Worm (Caenorhabditis elegans): ENCODE data around the gene nmur-2.

The nmur-2 gene

DNA sequence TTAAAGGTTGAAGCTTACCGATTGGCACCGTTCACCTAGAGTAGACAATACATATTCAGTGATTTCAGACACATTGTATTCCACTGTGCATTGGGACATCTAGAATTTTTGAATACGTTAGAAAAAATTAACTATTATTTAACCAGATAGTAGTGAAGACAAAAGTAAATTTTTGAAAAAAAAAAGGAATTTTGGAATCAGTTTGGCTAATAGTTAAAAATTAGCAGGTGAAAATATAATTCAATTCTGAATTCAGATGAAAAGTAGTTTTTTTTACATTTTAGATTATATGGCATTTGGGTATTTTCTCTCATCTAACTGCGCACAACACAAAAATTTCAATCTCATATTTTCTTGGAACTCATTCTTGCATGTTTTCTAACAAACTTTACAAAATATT, at the start of gene nmur-2:
Gene nmur-2 (minus strand): TSS at position 101 of the 400 bp plus-strand sequence.
- TF ChIP-seq cey-2 (tag; optimal IDR thresholded peaks at IDR 0.05; ENCODE audit: borderline replicate concordance, insufficient read depth) (no peak), nhr-10 (tag; optimal IDR thresholded peaks at IDR 0.05) (no peak), hlh-11 (tag; optimal IDR thresholded peaks at IDR 0.05) (no peak), F26F4.8 (GFP tag; conservative IDR thresholded peaks at IDR 0.05) (no peak), daf-8 (GFP tag; IDR thresholded peaks at IDR 0.05) (no peak), lsy-2 (tag; optimal IDR thresholded peaks at IDR 0.05) (no peak), R02D3.7 (tag; optimal IDR thresholded peaks at IDR 0.05) (no peak), arid-1 (GFP tag; conservative IDR thresholded peaks at IDR 0.05) (no peak), nhr-102 (tag; optimal IDR thresholded peaks at IDR 0.05) (no peak), nhr-6 (tag; optimal IDR thresholded peaks at IDR 0.05) (no peak), snpc-1.2 (GFP tag; IDR thresholded peaks at IDR 0.05) (no peak), Y75B8A.6 (GFP tag; IDR thresholded peaks at IDR 0.05) (no peak), lin-39 (tag; optimal IDR thresholded peaks at IDR 0.05) (no peak), D1046.2 (GFP tag; IDR thresholded peaks at IDR 0.05) (no peak), gei-8 (GFP tag; optimal IDR thresholded peaks at IDR 0.05) (no peak), Y48G9A.11 (GFP tag; IDR thresholded peaks at IDR 0.05) (no peak), ZK546.5 (tag; optimal IDR thresholded peaks at IDR 0.05) (no peak), nhr-111 (GFP tag; optimal IDR thresholded peaks at IDR 0.05) (no peak)

DNA sequence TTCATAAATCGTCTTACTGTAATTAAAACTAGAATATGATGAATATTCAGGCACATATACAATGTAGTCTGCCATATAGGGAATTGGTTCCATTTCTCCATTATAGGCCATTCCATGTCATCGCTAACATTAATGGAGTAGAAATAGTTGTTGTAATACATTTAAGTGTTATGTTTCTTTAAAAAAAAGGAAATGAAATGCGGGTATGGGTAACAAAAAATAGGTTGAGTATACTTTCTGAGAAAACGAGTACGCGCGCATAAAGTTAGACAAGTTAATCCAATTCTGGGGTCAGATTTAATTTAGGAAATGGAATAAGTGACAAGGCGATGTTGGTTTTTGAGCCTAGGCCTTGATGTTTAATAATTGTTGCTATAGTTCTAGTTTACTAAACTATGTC, 48.9 kb upstream of the nmur-2 start, which contains the start of gene T01D1.7:
Gene T01D1.7 (minus strand): TSS at position 101 of the 400 bp plus-strand sequence.
- TF ChIP-seq unc-62 (GFP tag; optimal IDR thresholded peaks at IDR 0.05 in 1 of 2) (peak in 1 of 2 experiments; percentile 46), unc-62 (tag; optimal IDR thresholded peaks at IDR 0.05) (no peak), ceh-62 (tag; optimal IDR thresholded peaks at IDR 0.05) (no peak)

DNA sequence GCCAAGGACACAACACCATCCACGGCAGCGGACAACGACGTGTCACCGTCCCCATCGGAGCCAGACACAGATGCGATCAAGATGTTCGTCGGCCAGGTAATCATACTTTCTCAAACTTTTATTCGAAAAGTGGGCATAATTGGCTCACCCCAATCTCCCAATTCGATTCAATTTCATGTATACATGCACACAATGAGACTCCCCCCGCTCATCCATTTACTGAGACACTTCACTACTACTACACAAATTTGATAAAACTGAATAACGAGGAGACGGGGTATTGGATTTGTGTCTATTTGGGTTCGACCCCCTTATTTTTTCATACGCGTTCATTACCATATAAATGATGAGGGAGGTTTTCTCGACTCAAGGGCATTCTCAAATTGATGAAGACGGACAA, 38.4 kb upstream of the nmur-2 start:
- TF ChIP-seq mes-2 (tag; optimal IDR thresholded peaks at IDR 0.05; ENCODE audit: poor library complexity, severe bottlenecking) (peak; percentile 15), nhr-111 (GFP tag; optimal IDR thresholded peaks at IDR 0.05) (no peak)

DNA sequence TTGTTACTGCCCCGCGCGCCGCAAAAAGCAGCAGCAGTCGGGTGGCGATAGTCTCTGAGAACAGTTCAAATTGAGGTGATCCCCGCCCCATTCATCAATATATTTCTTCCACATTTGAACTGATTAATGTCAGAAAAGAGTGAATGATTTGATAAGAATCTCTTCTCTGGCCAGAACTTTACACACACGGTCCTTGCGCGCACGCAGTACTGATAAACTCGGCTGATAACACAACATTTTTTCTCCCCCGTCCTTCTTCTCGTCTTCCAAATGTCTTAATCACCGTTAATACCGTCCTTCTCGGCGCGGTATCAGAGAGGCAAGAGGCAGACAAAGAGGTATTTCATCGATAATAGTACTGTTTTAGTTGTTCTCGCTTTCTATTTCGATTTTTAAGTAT, 37.4 kb upstream of the nmur-2 start, which contains the start of gene etr-1:
Gene etr-1 (plus strand): TSS at position 193 of the 400 bp plus-strand sequence.
- TF ChIP-seq lin-39 (tag; optimal IDR thresholded peaks at IDR 0.05): no peak
- no peak for TF ChIP-seq lin-29 (GFP tag; IDR thresholded peaks at IDR 0.05)
- TF ChIP-seq nhr-48 (tag; optimal IDR thresholded peaks at IDR 0.05): peak; percentile 71
- peak; percentile 25; the same call in 1 of the 2 replicates for TF ChIP-seq lin-38 (GFP tag; IDR thresholded peaks at IDR 0.05)
- TF ChIP-seq lsy-2 (tag; optimal IDR thresholded peaks at IDR 0.05): peak in 1 of 2 experiments; percentile 47
- TF ChIP-seq fkh-10 (GFP tag; optimal IDR thresholded peaks at IDR 0.05): no peak
- TF ChIP-seq nhr-28 (tag; optimal IDR thresholded peaks at IDR 0.05): peak; percentile 92
- TF ChIP-seq mdt-29 (GFP tag; IDR thresholded peaks at IDR 0.05): no peak
- TF ChIP-seq tag-97 (GFP tag; IDR thresholded peaks at IDR 0.05): no peak
- TF ChIP-seq ceh-20 (GFP tag; IDR thresholded peaks at IDR 0.05): peak; percentile 61
- TF ChIP-seq nhr-111 (GFP tag; optimal IDR thresholded peaks at IDR 0.05): no peak
- TF ChIP-seq spr-1 (tag; optimal IDR thresholded peaks at IDR 0.05): no peak
- no peak for TF ChIP-seq spr-3 (GFP tag; optimal IDR thresholded peaks at IDR 0.05)
- no peak for TF ChIP-seq ceh-28 (tag; optimal IDR thresholded peaks at IDR 0.05)
- TF ChIP-seq arid-1 (GFP tag; conservative IDR thresholded peaks at IDR 0.05): 0 out of 2 replicates have a peak, but pooled peaks have one; percentile 21
- peak; percentile 44 for TF ChIP-seq mes-2 (tag; optimal IDR thresholded peaks at IDR 0.05; ENCODE audit: poor library complexity, severe bottlenecking)
- TF ChIP-seq ztf-11 (tag; optimal IDR thresholded peaks at IDR 0.05): no peak
- TF ChIP-seq fos-1 (tag; optimal IDR thresholded peaks at IDR 0.05): no peak
- TF ChIP-seq egl-43 (GFP tag; IDR thresholded peaks at IDR 0.05): no peak
- no peak for TF ChIP-seq zip-11 (GFP tag; IDR thresholded peaks at IDR 0.05)
- no peak for TF ChIP-seq F37D6.2 (tag; optimal IDR thresholded peaks at IDR 0.05)
- TF ChIP-seq mxl-3 (GFP tag; optimal IDR thresholded peaks at IDR 0.05): peak; percentile 88
- no peak for TF ChIP-seq T20F7.1 (GFP tag; optimal IDR thresholded peaks at IDR 0.05)
- peak; percentile 66 for TF ChIP-seq nhr-77 (tag; optimal IDR thresholded peaks at IDR 0.05)
- TF ChIP-seq nhr-102 (tag; optimal IDR thresholded peaks at IDR 0.05): no peak
- peak in 1 of 2 experiments; percentile 57 for TF ChIP-seq mdl-1 (tag; optimal IDR thresholded peaks at IDR 0.05)
- TF ChIP-seq nhr-41 (GFP tag; IDR thresholded peaks at IDR 0.05): peak; percentile 64
- no peak for TF ChIP-seq ztf-7 (tag; optimal IDR thresholded peaks at IDR 0.05)
- 0 out of 2 replicates have a peak, but pooled peaks have one; percentile 11 for TF ChIP-seq nhr-42 (GFP tag; IDR thresholded peaks at IDR 0.05)
- peak; percentile 70 for TF ChIP-seq lin-1 (GFP tag; IDR thresholded peaks at IDR 0.05)

All from whole organism, L4 larva.